Worm (Caenorhabditis elegans): Measurements from ENCODE around the gene Y10G11A.1.
A peak's percentile ranks its signal among the peaks of the same experiment; 100 is the strongest.

Gene Y10G11A.1

ce11 chrIV:16396651-16397050 is 27.8 kb upstream of the Y10G11A.1 start:
- no peak for TF ChIP-seq vab-15 (tag; optimal IDR thresholded peaks at IDR 0.05)
- no peak for TF ChIP-seq isw-1 (GFP tag; IDR thresholded peaks at IDR 0.05)
- TF ChIP-seq nhr-76 (tag; optimal IDR thresholded peaks at IDR 0.05), result no peak
- no peak for TF ChIP-seq ztf-4 (tag; optimal IDR thresholded peaks at IDR 0.05)
- no peak for TF ChIP-seq jun-1 (tag; optimal IDR thresholded peaks at IDR 0.05)
- peak; percentile 34 for TF ChIP-seq rnt-1 (tag; optimal IDR thresholded peaks at IDR 0.05)
- no peak for TF ChIP-seq grh-1 (GFP tag; IDR thresholded peaks at IDR 0.05)
- peak; percentile 2 for TF ChIP-seq nhr-71 (tag; optimal IDR thresholded peaks at IDR 0.05)
- no peak for TF ChIP-seq unc-30 (tag; optimal IDR thresholded peaks at IDR 0.05)
- TF ChIP-seq lin-14 (GFP tag; optimal IDR thresholded peaks at IDR 0.05), result peak; percentile 40
- no peak for TF ChIP-seq tlp-1 (tag; optimal IDR thresholded peaks at IDR 0.05)
- no peak for TF ChIP-seq mdl-1 (tag; optimal IDR thresholded peaks at IDR 0.05)
- no peak for TF ChIP-seq C16A3.4 (tag; optimal IDR thresholded peaks at IDR 0.05)
- TF ChIP-seq alr-1 (tag; optimal IDR thresholded peaks at IDR 0.05; ENCODE audit: borderline replicate concordance), result no peak
- TF ChIP-seq mep-1 (tag; optimal IDR thresholded peaks at IDR 0.05), result peak; percentile 22
- no peak for TF ChIP-seq elt-2 (tag; optimal IDR thresholded peaks at IDR 0.05)
- no peak for TF ChIP-seq pax-3 (tag; optimal IDR thresholded peaks at IDR 0.05)
- no peak for TF ChIP-seq unc-86 (tag; optimal IDR thresholded peaks at IDR 0.05)
- peak; percentile 58 for TF ChIP-seq blmp-1 (tag; optimal IDR thresholded peaks at IDR 0.05)
- no peak for TF ChIP-seq ets-5 (GFP tag; IDR thresholded peaks at IDR 0.05)
- no peak for TF ChIP-seq hlh-17 (GFP tag; optimal IDR thresholded peaks at IDR 0.05; ENCODE audit: borderline replicate concordance)
- TF ChIP-seq unc-62 (GFP tag; optimal IDR thresholded peaks at IDR 0.05), result no peak
- TF ChIP-seq nhr-90 (tag; optimal IDR thresholded peaks at IDR 0.05; ENCODE audit: poor library complexity), result no peak
- TF ChIP-seq nhr-47 (tag; optimal IDR thresholded peaks at IDR 0.05), result no peak
- no peak for TF ChIP-seq xbp-1 (tag; optimal IDR thresholded peaks at IDR 0.05)
- TF ChIP-seq efl-1 (optimal IDR thresholded peaks at IDR 0.05), result no peak
- TF ChIP-seq efl-1 (GFP tag; optimal IDR thresholded peaks at IDR 0.05 in 1 of 2), result no peak
- no peak for TF ChIP-seq nhr-12 (tag; optimal IDR thresholded peaks at IDR 0.05)
- no peak for TF ChIP-seq C34B4.2 (tag; optimal IDR thresholded peaks at IDR 0.05)
- peak in 1 of 6 experiments; percentile 20 for TF ChIP-seq elt-3 (tag; optimal IDR thresholded peaks at IDR 0.05)
- no peak for TF ChIP-seq aha-1 (tag; optimal IDR thresholded peaks at IDR 0.05)
- no peak for TF ChIP-seq nhr-77 (tag; optimal IDR thresholded peaks at IDR 0.05)
- TF ChIP-seq sup-37 (GFP tag; optimal IDR thresholded peaks at IDR 0.05), result no peak
- no peak for TF ChIP-seq fos-1 (tag; optimal IDR thresholded peaks at IDR 0.05)
- TF ChIP-seq ztf-11 (tag; optimal IDR thresholded peaks at IDR 0.05), result no peak
- no peak for TF ChIP-seq snpc-4 (tag; optimal IDR thresholded peaks at IDR 0.05)
- no peak for TF ChIP-seq fkh-10 (GFP tag; optimal IDR thresholded peaks at IDR 0.05)
- no peak for TF ChIP-seq sptf-1 (tag; optimal IDR thresholded peaks at IDR 0.05)
- no peak for TF ChIP-seq swsn-7 (tag; optimal IDR thresholded peaks at IDR 0.05)
- TF ChIP-seq dsc-1 (tag; optimal IDR thresholded peaks at IDR 0.05), result no peak
- TF ChIP-seq F16B12.6 (tag; optimal IDR thresholded peaks at IDR 0.05), result no peak
- TF ChIP-seq nhr-85 (tag), result peak; percentile 84
- TF ChIP-seq nhr-20 (tag; optimal IDR thresholded peaks at IDR 0.05), result no peak
- no peak for TF ChIP-seq pag-3 (tag; optimal IDR thresholded peaks at IDR 0.05; ENCODE audit: borderline replicate concordance, insufficient read depth)
- no peak for TF ChIP-seq zip-4 (GFP tag; optimal IDR thresholded peaks at IDR 0.05)
- no peak for TF ChIP-seq tbx-2 (tag; optimal IDR thresholded peaks at IDR 0.05)
- peak; percentile 39 for TF ChIP-seq snu-23 (GFP tag; optimal IDR thresholded peaks at IDR 0.05)

Data from whole organism, L1 larva.